Worm (Caenorhabditis elegans) whole organism, late embryonic: ENCODE data around the gene emb-8.

Experiments
- F13H6.1 ChIP-seq: sonication (generic microtip); optimal IDR thresholded peaks from 2 replicates; lab custom pipeline; 2016; ENCODE audit warnings: missing genetic modification characterization, missing compliant biosample characterization
- ahr-1 ChIP-seq: sonication (generic microtip); optimal IDR thresholded peaks from 2 replicates; lab custom pipeline; 2016; ENCODE audit warnings: missing genetic modification characterization, missing compliant biosample characterization
- ceh-34 ChIP-seq: sonication (generic microtip); optimal IDR thresholded peaks from 2 replicates; lab custom pipeline; 2016; ENCODE audit warnings: mild to moderate bottlenecking, missing genetic modification characterization, missing compliant biosample characterization
- ceh-48 ChIP-seq: sonication (generic microtip); optimal IDR thresholded peaks from 2 replicates; lab custom pipeline; 2016; ENCODE audit warnings: missing genetic modification characterization, inconsistent platforms, missing compliant biosample characterization
- eyg-1 ChIP-seq: sonication (generic microtip); optimal IDR thresholded peaks from 2 replicates; lab custom pipeline; 2016; ENCODE audit warnings: missing genotype, missing genetic modification characterization, missing compliant biosample characterization
- fkh-6 ChIP-seq: sonication (generic microtip); optimal IDR thresholded peaks from 2 replicates; lab custom pipeline; 2016; ENCODE audit warnings: missing genetic modification characterization, missing compliant biosample characterization
- gmeb-2 ChIP-seq: sonication (generic microtip); optimal IDR thresholded peaks from 2 replicates; lab custom pipeline; 2016; ENCODE audit warnings: missing genetic modification characterization, inconsistent platforms, missing compliant biosample characterization
- nfya-1 ChIP-seq: sonication (generic microtip); optimal IDR thresholded peaks from 2 replicates; lab custom pipeline; 2017; ENCODE audit warnings: missing genetic modification characterization, mild to moderate bottlenecking, missing compliant biosample characterization, antibody characterized with exemption, moderate library complexity
- pros-1 ChIP-seq: fragments of 150-350 bp; optimal IDR thresholded peaks from 2 replicates; lab custom pipeline; 2014; ENCODE audit warnings: missing biosample characterization, missing genetic modification reagents, missing genetic modification characterization
- sox-2 ChIP-seq: fragments of 200-800 bp; sonication (Bioruptor generic); IDR thresholded peaks from 2 replicates; pipeline ENCODE4 v1.3.6; 2022; ENCODE audit warnings: missing genetic modification reagents, missing genetic modification characterization, missing compliant biosample characterization
- syd-9 ChIP-seq: sonication (generic microtip); optimal IDR thresholded peaks from 2 replicates; lab custom pipeline; 2016; ENCODE audit warnings: mild to moderate bottlenecking, missing genetic modification characterization, moderate library complexity, missing compliant biosample characterization
- unc-3 ChIP-seq, 2 experiments: fragments of 200-800 bp in 1 of 2; sonication (Bioruptor generic) in 1 of 2; sonication (generic microtip) in 1 of 2; conservative IDR thresholded peaks in 1 of 2; optimal IDR thresholded peaks in 1 of 2; 2 replicates each; pipeline versions ENCODE4 v1.3.6 to Lab custom; 2016 to 2022; ENCODE audit warnings: missing compliant biosample characterization in 2 of 2, missing genetic modification characterization in 2 of 2, missing genetic modification reagents in 1 of 2

ce11 chrIII:5155393-5155792 lies 44.1 kb downstream of the emb-8 start:
- TF ChIP-seq eyg-1 (tag; lab: Kevin White, UChicago) (no peak), unc-3 (GFP tag; conservative IDR thresholded peaks at IDR 0.05; lab: Robert Waterston, UW) (no peak), unc-3 (tag; optimal IDR thresholded peaks at IDR 0.05; lab: Kevin White, UChicago) (no peak), syd-9 (tag; lab: Kevin White, UChicago) (no peak), ceh-48 (tag; lab: Kevin White, UChicago) (no peak), F13H6.1 (tag; lab: Kevin White, UChicago) (no peak), sox-2 (no peak), ceh-34 (no peak), gmeb-2 (tag; lab: Kevin White, UChicago) (no peak), nfya-1 (tag; lab: Kevin White, UChicago) (no peak), ahr-1 (tag; lab: Kevin White, UChicago) (no peak), fkh-6 (tag; lab: Kevin White, UChicago) (no peak), pros-1 (tag; lab: Kevin White, UChicago) (no peak)
